Fruit fly (Drosophila melanogaster): ENCODE results near the gene rtet.

rtet gene

DNA sequence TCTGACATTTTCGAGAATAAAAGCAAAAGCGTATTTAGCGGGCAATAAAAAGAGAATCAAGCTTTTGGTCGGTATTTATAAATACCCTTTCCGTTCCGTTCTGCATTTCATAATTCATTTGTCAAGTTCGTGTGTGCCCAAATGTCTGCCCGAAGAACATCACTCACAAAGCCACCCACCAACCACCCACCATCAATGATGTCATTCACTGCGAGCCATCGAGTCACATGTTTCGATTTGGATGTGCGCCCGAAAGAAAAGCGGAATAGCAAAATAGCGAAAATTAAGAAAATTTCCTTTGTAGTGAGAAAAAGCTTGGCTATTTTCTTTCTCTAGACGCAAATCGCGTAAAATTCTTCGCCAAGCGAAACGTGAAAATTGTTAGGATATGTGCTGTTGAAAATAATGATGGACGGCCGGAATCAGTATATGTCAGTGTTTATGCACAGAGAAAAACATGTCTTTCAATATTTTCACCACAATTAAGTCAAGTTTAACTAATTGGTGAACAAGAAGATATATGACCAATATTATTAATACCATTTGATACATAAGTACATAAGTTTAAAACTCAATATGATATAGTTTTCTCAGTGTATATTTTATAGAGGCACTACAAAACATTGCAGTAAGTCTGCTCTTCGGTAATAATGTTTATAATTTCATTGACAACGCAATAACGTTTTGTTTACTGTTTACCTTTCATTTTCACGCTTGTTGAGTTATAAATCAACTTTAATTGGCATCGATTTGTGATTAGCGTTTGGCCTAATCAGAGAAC lies 43.0 kb downstream of the rtet start (continued):
- TF ChIP-seq eyg (GFP tag; optimal IDR thresholded peaks at IDR 0.05) (no peak), CG14014 (GFP tag; IDR thresholded peaks at IDR 0.05) (peak; percentile 81), ara (GFP tag; IDR thresholded peaks at IDR 0.05) (peak; percentile 41; the same call in 1 of the 2 replicates), Gsc (GFP tag; IDR thresholded peaks at IDR 0.05) (no peak), CG15696 (tag; optimal IDR thresholded peaks at IDR 0.05) (no peak), rib (GFP tag; IDR thresholded peaks at IDR 0.05) (peak; percentile 41; the same call in 1 of the 2 replicates), Atf3 (GFP tag; optimal IDR thresholded peaks at IDR 0.05) (no peak), CG10959 (GFP tag; IDR thresholded peaks at IDR 0.05) (0 out of 2 replicates have a peak, but pooled peaks have one; percentile 4), PHDP (tag; optimal IDR thresholded peaks at IDR 0.05) (peak; percentile 66), Hr51 (GFP tag; optimal IDR thresholded peaks at IDR 0.05) (peak in 1 of 2 experiments; percentile 80), HHEX (GFP tag; optimal IDR thresholded peaks at IDR 0.05) (peak; percentile 61), Meics (GFP tag; optimal IDR thresholded peaks at IDR 0.05) (peak; percentile 67), CG1603 (tag; optimal IDR thresholded peaks at IDR 0.05) (peak; percentile 49), bigmax (GFP tag; optimal IDR thresholded peaks at IDR 0.05) (no peak), lbe (GFP tag; optimal IDR thresholded peaks at IDR 0.05) (no peak), lab (GFP tag; optimal IDR thresholded peaks at IDR 0.05) (peak; percentile 81), Mes4 (GFP tag; optimal IDR thresholded peaks at IDR 0.05) (no peak), unpg (GFP tag; optimal IDR thresholded peaks at IDR 0.05) (peak; percentile 61), CG4360 (GFP tag; IDR thresholded peaks at IDR 0.05) (no peak), MESR4 (GFP tag; optimal IDR thresholded peaks at IDR 0.05) (no peak), sug (tag; optimal IDR thresholded peaks at IDR 0.05) (no peak), ems (GFP tag; optimal IDR thresholded peaks at IDR 0.05) (peak; percentile 4), CG8765 (GFP tag; IDR thresholded peaks at IDR 0.05) (no peak), ci (GFP tag; IDR thresholded peaks at IDR 0.05) (peak; percentile 56; the same call in 1 of the 3 replicates), crol (GFP tag; IDR thresholded peaks at IDR 0.05) (no peak), CG17186 (GFP tag; optimal IDR thresholded peaks at IDR 0.05) (no peak), CG10267 (tag; optimal IDR thresholded peaks at IDR 0.05) (peak; percentile 42), Dip3 (GFP tag; optimal IDR thresholded peaks at IDR 0.05) (peak; percentile 9), CG1233 (GFP tag; optimal IDR thresholded peaks at IDR 0.05) (peak; percentile 39), pnt (GFP tag; optimal IDR thresholded peaks at IDR 0.05) (no peak), croc (GFP tag; conservative IDR thresholded peaks at IDR 0.05) (no peak), CoRest (tag; optimal IDR thresholded peaks at IDR 0.05) (peak; percentile 69), CG10274 (GFP tag; optimal IDR thresholded peaks at IDR 0.05) (no peak), Asciz (GFP tag; optimal IDR thresholded peaks at IDR 0.05) (peak; percentile 42), CG11560 (tag; IDR thresholded peaks at IDR 0.05) (no peak), Mrtf (GFP tag; IDR thresholded peaks at IDR 0.05) (peak; percentile 27; the same call in 1 of the 3 replicates), bbx (GFP tag; IDR thresholded peaks at IDR 0.05; ENCODE audit: partially characterized antibody) (no peak), bcd (GFP tag; optimal IDR thresholded peaks at IDR 0.05) (peak; percentile 36), CG43689 (GFP tag; IDR thresholded peaks at IDR 0.05) (peak; percentile 42; the same call in 1 of the 2 replicates), da (GFP tag; optimal IDR thresholded peaks at IDR 0.05) (no peak), B-H1 (GFP tag; IDR thresholded peaks at IDR 0.05) (peak; percentile 50; the same call in 1 of the 3 replicates), dmrt11E (tag; optimal IDR thresholded peaks at IDR 0.05) (no peak), Doc3 (GFP tag; IDR thresholded peaks at IDR 0.05; ENCODE audit: partially characterized antibody) (no peak), ERR (GFP tag; optimal IDR thresholded peaks at IDR 0.05) (no peak), CG8089 (GFP tag; optimal IDR thresholded peaks at IDR 0.05) (no peak), CG16813 (GFP tag; IDR thresholded peaks at IDR 0.05; ENCODE audit: partially characterized antibody) (no peak), Oaz (GFP tag; IDR thresholded peaks at IDR 0.05) (no peak), twi (tag; optimal IDR thresholded peaks at IDR 0.05) (no peak), CG33557 (GFP tag; optimal IDR thresholded peaks at IDR 0.05) (no peak)
